Fruit fly (Drosophila melanogaster) whole organism, embryonic: ENCODE measurements around the gene fkh.

Experiments used
- ATbp ChIP-seq: fragments of 200-800 bp; sonication (Bioruptor generic); optimal IDR thresholded peaks from 2 replicates; lab custom pipeline; 2017; ENCODE audit warnings: missing biosample characterization, mild to moderate bottlenecking, missing genetic modification characterization, missing genetic modification reagents
- Adf1 ChIP-seq: fragments of 200-800 bp; sonication (Bioruptor generic); IDR thresholded peaks from 2 replicates; pipeline ENCODE4 v1.3.6; 2022; ENCODE audit warnings: missing biosample characterization, missing genetic modification characterization
- CG11456 ChIP-seq: fragments of 200-800 bp; sonication (Bioruptor generic); IDR thresholded peaks from 3 replicates; pipeline ENCODE4 v1.3.6; 2022; ENCODE audit warnings: missing biosample characterization, missing genetic modification characterization
- CG11723 ChIP-seq: fragments of 200-800 bp; sonication (Bioruptor generic); optimal IDR thresholded peaks from 2 replicates; lab custom pipeline; 2017; ENCODE audit warnings: missing biosample characterization, mild to moderate bottlenecking, missing genetic modification characterization
- CG12942 ChIP-seq: fragments of 200-800 bp; sonication (Bioruptor generic); optimal IDR thresholded peaks from 3 replicates; lab custom pipeline; 2016; ENCODE audit warnings: missing biosample characterization, missing genetic modification characterization
- CG13624 ChIP-seq: fragments of 200-800 bp; sonication (Bioruptor generic); optimal IDR thresholded peaks from 2 replicates; lab custom pipeline; 2016; ENCODE audit warnings: missing biosample characterization, missing genetic modification characterization
- CG1603 ChIP-seq: fragments of 200-800 bp; sonication (Bioruptor generic); optimal IDR thresholded peaks from 2 replicates; lab custom pipeline; 2019; ENCODE audit warnings: missing biosample characterization, mild to moderate bottlenecking, missing genetic modification characterization, moderate library complexity
- CG17385 ChIP-seq: fragments of 200-800 bp; sonication (Bioruptor generic); optimal IDR thresholded peaks from 3 replicates; lab custom pipeline; 2018; ENCODE audit warnings: missing biosample characterization, mild to moderate bottlenecking, missing genetic modification characterization
- CG18599 ChIP-seq: fragments of 200-800 bp; sonication (Bioruptor generic); optimal IDR thresholded peaks from 3 replicates; lab custom pipeline; 2017; ENCODE audit warnings: missing biosample characterization, missing genetic modification characterization, mild to moderate bottlenecking, moderate library complexity, missing genetic modification reagents
- CG2116 ChIP-seq: fragments of 200-800 bp; sonication (Bioruptor generic); optimal IDR thresholded peaks from 3 replicates; lab custom pipeline; 2018; ENCODE audit warnings: missing biosample characterization, mild to moderate bottlenecking, missing genetic modification characterization
- CG31365 ChIP-seq: fragments of 200-800 bp; sonication (Bioruptor generic); optimal IDR thresholded peaks from 2 replicates; lab custom pipeline; 2018; ENCODE audit warnings: missing biosample characterization, mild to moderate bottlenecking, missing genetic modification characterization
- CG32767 ChIP-seq: fragments of 200-800 bp; sonication (Bioruptor generic); IDR thresholded peaks from 2 replicates; pipeline ENCODE4 v1.3.6; 2022; ENCODE audit warnings: missing biosample characterization, missing genetic modification characterization
- CG4282 ChIP-seq: fragments of 200-800 bp; sonication (Bioruptor generic); optimal IDR thresholded peaks from 2 replicates; lab custom pipeline; 2016; ENCODE audit warnings: missing biosample characterization, missing genetic modification characterization
- CG43689 ChIP-seq: fragments of 200-800 bp; sonication (Bioruptor generic); IDR thresholded peaks from 2 replicates; pipeline ENCODE4 v1.3.6; 2022; ENCODE audit warnings: missing biosample characterization, missing genetic modification characterization
- CG6175 ChIP-seq: fragments of 200-800 bp; sonication (Bioruptor generic); IDR thresholded peaks from 3 replicates; pipeline ENCODE4 v1.3.6; 2022; ENCODE audit warnings: missing biosample characterization, missing genetic modification characterization
- CG6254 ChIP-seq: fragments of 200-800 bp; sonication (Bioruptor generic); optimal IDR thresholded peaks from 3 replicates; lab custom pipeline; 2017; ENCODE audit warnings: mild to moderate bottlenecking, missing biosample characterization, missing genetic modification reagents, missing genetic modification characterization
- CG8359 ChIP-seq: fragments of 200-800 bp; sonication (Bioruptor generic); optimal IDR thresholded peaks from 2 replicates; lab custom pipeline; 2017; ENCODE audit warnings: missing biosample characterization, mild to moderate bottlenecking, missing genetic modification characterization, borderline replicate concordance
- CG8924 ChIP-seq: fragments of 200-800 bp; optimal IDR thresholded peaks from 3 replicates; lab custom pipeline; 2019; ENCODE audit warnings: missing biosample characterization, mild to moderate bottlenecking, missing genetic modification characterization, moderate library complexity
- CG9437 ChIP-seq: fragments of 200-800 bp; sonication (Bioruptor generic); optimal IDR thresholded peaks from 2 replicates; lab custom pipeline; 2018; ENCODE audit warnings: missing biosample characterization, mild to moderate bottlenecking, missing genetic modification characterization
- D19B ChIP-seq: fragments of 200-800 bp; sonication (Bioruptor generic); optimal IDR thresholded peaks from 2 replicates; lab custom pipeline; 2017; ENCODE audit warnings: missing biosample characterization, mild to moderate bottlenecking, missing genetic modification characterization
- Drgx ChIP-seq: fragments of 200-800 bp; sonication (Bioruptor generic); IDR thresholded peaks from 2 replicates; pipeline ENCODE4 v1.3.6; 2022; ENCODE audit warnings: missing biosample characterization, missing genetic modification characterization
- ERR ChIP-seq: fragments of 200-800 bp; sonication (Bioruptor generic); optimal IDR thresholded peaks from 2 replicates; lab custom pipeline; 2016; ENCODE audit warnings: missing biosample characterization, missing genetic modification characterization
- Ets65A ChIP-seq: fragments of 200-800 bp; sonication (Bioruptor generic); peaks from one replicate; lab custom pipeline; 2016; ENCODE audit warnings: missing biosample characterization, missing genetic modification characterization
- Fer2 ChIP-seq: fragments of 200-800 bp; sonication (Bioruptor generic); optimal IDR thresholded peaks from 2 replicates; lab custom pipeline; 2018; ENCODE audit warnings: missing biosample characterization, mild to moderate bottlenecking, missing genetic modification characterization, moderate library complexity
- Gug ChIP-seq: fragments of 200-800 bp; sonication (Bioruptor generic); IDR thresholded peaks from 4 replicates; pipeline ENCODE4 v1.3.6; 2022; ENCODE audit warnings: missing biosample characterization, missing genetic modification characterization
- MESR4 ChIP-seq: fragments of 200-800 bp; sonication (Bioruptor generic); optimal IDR thresholded peaks from 2 replicates; lab custom pipeline; 2018; ENCODE audit warnings: missing biosample characterization, mild to moderate bottlenecking, missing genetic modification characterization, moderate library complexity
- Sry-β ChIP-seq: fragments of 200-800 bp; sonication (Bioruptor generic); optimal IDR thresholded peaks from 2 replicates; lab custom pipeline; 2018; ENCODE audit warnings: missing biosample characterization, mild to moderate bottlenecking, missing genetic modification characterization, moderate library complexity
- TFAM ChIP-seq: fragments of 200-800 bp; sonication (Bioruptor generic); optimal IDR thresholded peaks from 2 replicates; lab custom pipeline; 2017; ENCODE audit warnings: missing biosample characterization, missing genetic modification characterization, inconsistent platforms
- YL-1 ChIP-seq: fragments of 200-800 bp; sonication (Bioruptor generic); optimal IDR thresholded peaks from 3 replicates; lab custom pipeline; 2017; ENCODE audit warnings: missing biosample characterization, mild to moderate bottlenecking, missing genetic modification characterization
- bowl ChIP-seq: fragments of 200-800 bp; sonication (Bioruptor generic); IDR thresholded peaks from 2 replicates; pipeline ENCODE4 v1.3.6; 2022; ENCODE audit warnings: missing biosample characterization, missing genetic modification characterization
- chm ChIP-seq: fragments of 200-800 bp; sonication (Bioruptor generic); IDR thresholded peaks from 2 replicates; pipeline ENCODE4 v1.3.6; 2022; ENCODE audit warnings: missing biosample characterization, missing genetic modification characterization
- chn ChIP-seq: fragments of 200-800 bp; sonication (Bioruptor generic); optimal IDR thresholded peaks from 2 replicates; lab custom pipeline; 2016; ENCODE audit warnings: missing biosample characterization, missing genetic modification characterization
- corto ChIP-seq: fragments of 200-800 bp; sonication (Bioruptor generic); optimal IDR thresholded peaks from 2 replicates; lab custom pipeline; 2016; ENCODE audit warnings: missing biosample characterization, mild to moderate bottlenecking, missing genetic modification characterization, moderate library complexity
- dati ChIP-seq: fragments of 200-800 bp; sonication (Bioruptor generic); IDR thresholded peaks from 2 replicates; pipeline ENCODE4 v1.3.6; 2022; ENCODE audit warnings: missing biosample characterization, missing genetic modification characterization
- dm ChIP-seq: fragments of 200-800 bp; sonication (Bioruptor generic); optimal IDR thresholded peaks from 3 replicates; lab custom pipeline; 2016; ENCODE audit warnings: missing biosample characterization, missing genetic modification characterization
- gce ChIP-seq: fragments of 200-800 bp; sonication (Bioruptor generic); IDR thresholded peaks from 3 replicates; pipeline ENCODE4 v1.3.6; 2022; ENCODE audit warnings: missing biosample characterization, missing genetic modification characterization
- gsb-n ChIP-seq: fragments of 200-800 bp; sonication (Bioruptor generic); optimal IDR thresholded peaks from 3 replicates; lab custom pipeline; 2018; ENCODE audit warnings: missing biosample characterization, mild to moderate bottlenecking, missing genetic modification characterization
- ham ChIP-seq: fragments of 200-800 bp; sonication (Bioruptor generic); IDR thresholded peaks from 2 replicates; pipeline ENCODE4 v1.3.6; 2022; ENCODE audit warnings: missing biosample characterization, missing genetic modification characterization
- kni ChIP-seq: fragments of 200-800 bp; sonication (Bioruptor generic); optimal IDR thresholded peaks from 3 replicates; lab custom pipeline; 2017; ENCODE audit warnings: mild to moderate bottlenecking, missing biosample characterization, missing genetic modification reagents, missing genetic modification characterization
- knrl ChIP-seq: fragments of 200-800 bp; sonication (Bioruptor generic); IDR thresholded peaks from 3 replicates; pipeline ENCODE4 v1.3.6; 2022; ENCODE audit warnings: missing biosample characterization, missing genetic modification characterization; ENCODE audit not compliant: partially characterized antibody
- lab ChIP-seq: fragments of 200-800 bp; sonication (Bioruptor generic); optimal IDR thresholded peaks from 3 replicates; lab custom pipeline; 2017; ENCODE audit warnings: missing biosample characterization, missing genetic modification characterization, mild to moderate bottlenecking, moderate library complexity, missing genetic modification reagents
- lmd ChIP-seq: fragments of 200-800 bp; sonication (Bioruptor generic); IDR thresholded peaks from 2 replicates; pipeline ENCODE4 v1.3.6; 2022; ENCODE audit warnings: missing biosample characterization, missing genetic modification characterization
- lov ChIP-seq, 2 experiments: fragments of 200-800 bp in 1 of 2; fragments of >200 bp in 1 of 2; sonication (Bioruptor generic) in 1 of 2; IDR thresholded peaks in 1 of 2; optimal IDR thresholded peaks in 1 of 2; 2 replicates in 1 of 2; 3 replicates in 1 of 2; pipeline versions ENCODE4 v1.3.6 to Lab custom; 2017 to 2022; ENCODE audit warnings: missing biosample characterization in 1 of 2, missing genetic modification characterization in 1 of 2
- nerfin-2 ChIP-seq: fragments of 200-800 bp; sonication (Bioruptor generic); IDR thresholded peaks from 2 replicates; pipeline ENCODE4 v1.3.6; 2022; ENCODE audit warnings: missing biosample characterization, missing genetic modification characterization; ENCODE audit not compliant: partially characterized antibody
- schlank ChIP-seq: fragments of 200-800 bp; sonication (Bioruptor generic); optimal IDR thresholded peaks from 2 replicates; lab custom pipeline; 2018; ENCODE audit warnings: missing biosample characterization, mild to moderate bottlenecking, missing genetic modification characterization
- sisA ChIP-seq: fragments of 200-800 bp; sonication (Bioruptor generic); IDR thresholded peaks from 2 replicates; pipeline ENCODE4 v1.3.6; 2022; ENCODE audit warnings: missing biosample characterization, missing genetic modification characterization
- slou ChIP-seq: fragments of 200-800 bp; sonication (Bioruptor generic); optimal IDR thresholded peaks from 3 replicates; lab custom pipeline; 2016; ENCODE audit warnings: missing biosample characterization, missing genetic modification characterization
- sr ChIP-seq: fragments of 200-800 bp; sonication (Bioruptor generic); IDR thresholded peaks from 3 replicates; pipeline ENCODE4 v1.3.6; 2022; ENCODE audit warnings: missing biosample characterization, missing genetic modification characterization
- sug ChIP-seq: fragments of 200-800 bp; optimal IDR thresholded peaks from 2 replicates; lab custom pipeline; 2019; ENCODE audit warnings: missing biosample characterization, mild to moderate bottlenecking, missing genetic modification characterization, moderate library complexity
- tna ChIP-seq: fragments of 200-800 bp; sonication (Bioruptor generic); IDR thresholded peaks from 2 replicates; pipeline ENCODE4 v1.3.6; 2022; ENCODE audit warnings: missing biosample characterization, missing genetic modification characterization; ENCODE audit not compliant: partially characterized antibody
- wdn ChIP-seq: fragments of 200-800 bp; sonication (Bioruptor generic); IDR thresholded peaks from 2 replicates; pipeline ENCODE4 v1.3.6; 2022; ENCODE audit warnings: missing biosample characterization, missing genetic modification characterization

Gene fkh

dm6 chr3R:28586943-28587342 lies 1.9 kb upstream of the fkh start (continued):
- TF ChIP-seq CG12942 (GFP tag; lab: Kevin White, UChicago) (no peak), lab (GFP tag; lab: Kevin White, UChicago) (peak; percentile 59), ham (GFP tag; lab: Robert Waterston, UW) (no peak), CG18599 (peak; percentile 17), CG1603 (tag; lab: Kevin White, UChicago) (peak; percentile 60), CG6254 (no peak), schlank (tag; lab: Kevin White, UChicago) (peak; percentile 25), MESR4 (no peak), sr (GFP tag; lab: Robert Waterston, UW) (no peak), Adf1 (GFP tag; lab: Robert Waterston, UW) (no peak), CG2116 (GFP tag; lab: Kevin White, UChicago) (no peak), gsb-n (tag; lab: Kevin White, UChicago) (peak; percentile 19), CG6175 (no peak), CG8359 (GFP tag; lab: Kevin White, UChicago) (no peak), dm (GFP tag; lab: Kevin White, UChicago) (no peak), lmd (GFP tag; lab: Robert Waterston, UW) (no peak), CG32767 (no peak), CG31365 (tag; lab: Kevin White, UChicago) (no peak), YL-1 (GFP tag; lab: Kevin White, UChicago) (peak; percentile 7), CG17385 (GFP tag; lab: Kevin White, UChicago) (no peak), sisA (GFP tag; lab: Robert Waterston, UW) (no peak), knrl (no peak), CG9437 (no peak), ERR (no peak), ATbp (GFP tag; lab: Kevin White, UChicago) (peak; percentile 59), chm (GFP tag; lab: Robert Waterston, UW) (no peak), CG11723 (GFP tag; lab: Kevin White, UChicago) (no peak), corto (no peak), Drgx (GFP tag; lab: Robert Waterston, UW) (no peak), TFAM (no peak), bowl (GFP tag; lab: Robert Waterston, UW) (no peak), chn (GFP tag; lab: Kevin White, UChicago) (no peak), D19B (GFP tag; lab: Kevin White, UChicago) (no peak), Ets65A (GFP tag; lab: Kevin White, UChicago) (no peak), Gug (GFP tag; lab: Robert Waterston, UW) (no peak), CG13624 (GFP tag; lab: Kevin White, UChicago) (no peak), gce (no peak), kni (GFP tag; lab: Kevin White, UChicago) (no peak), CG43689 (GFP tag; lab: Robert Waterston, UW) (peak; percentile 17; the same call in 1 of the 2 replicates), tna (GFP tag; lab: Robert Waterston, UW) (no peak), Sry-β (GFP tag; lab: Kevin White, UChicago) (no peak), Fer2 (tag; lab: Kevin White, UChicago) (no peak), wdn (no peak), nerfin-2 (GFP tag; lab: Robert Waterston, UW) (no peak), CG4282 (GFP tag; lab: Kevin White, UChicago) (no peak), CG8924 (tag; lab: Kevin White, UChicago) (peak; percentile 18), slou (no peak), sug (tag; lab: Kevin White, UChicago) (peak; percentile 10), lov (optimal IDR thresholded peaks at IDR 0.05; lab: Kevin White, UChicago) (no peak), lov (GFP tag; IDR thresholded peaks at IDR 0.05; lab: Robert Waterston, UW) (no peak), CG11456 (GFP tag; lab: Robert Waterston, UW) (no peak), dati (GFP tag; lab: Robert Waterston, UW) (no peak)
